Fruit fly (Drosophila melanogaster) whole organism, adult: ENCODE results near the gene RIOK2.

Source experiments
- CG5204 ChIP-seq: fragments of 200-800 bp; sonication (Bioruptor generic); optimal IDR thresholded peaks from 2 replicates; lab custom pipeline; 2016; ENCODE audit warnings: missing biosample characterization, missing genetic modification characterization
- Hr96 ChIP-seq: fragments of 200-800 bp; sonication (Bioruptor generic); optimal IDR thresholded peaks from 2 replicates; lab custom pipeline; 2016; ENCODE audit warnings: missing biosample characterization, missing genetic modification characterization
- cic ChIP-seq: fragments of 200-800 bp; sonication (Bioruptor generic); optimal IDR thresholded peaks from 2 replicates; lab custom pipeline; 2017; ENCODE audit warnings: missing biosample characterization, mild to moderate bottlenecking, missing genetic modification characterization, moderate library complexity
- cnc ChIP-seq, 2 experiments: fragments of >200 bp; optimal IDR thresholded peaks; 2 replicates each; lab custom pipeline; 2017
- kay ChIP-seq: fragments of 200-800 bp; sonication (Bioruptor generic); peaks from one replicate; lab custom pipeline; 2016; ENCODE audit warnings: missing biosample characterization, missing genetic modification characterization, borderline replicate concordance
- tj ChIP-seq: fragments of 200-800 bp; sonication (Bioruptor generic); optimal IDR thresholded peaks from 3 replicates; lab custom pipeline; 2017; ENCODE audit warnings: missing biosample characterization, mild to moderate bottlenecking, missing genetic modification characterization, moderate library complexity

dm6 chr3R:25262322-25262761 is 3.3 kb upstream of the RIOK2 start, which contains the start of the genes Kdsr and CG11858:
- TF ChIP-seq CG5204, result no peak
- peak; percentile 75 for TF ChIP-seq cic (GFP tag; lab: Kevin White, UChicago)
- TF ChIP-seq kay, result no peak
- no peak for TF ChIP-seq cnc (optimal IDR thresholded peaks at IDR 0.05; lab: Kevin White, UChicago)
- TF ChIP-seq Hr96 (GFP tag; lab: Kevin White, UChicago), result no peak
- peak; percentile 39 for TF ChIP-seq tj (GFP tag; lab: Kevin White, UChicago)
